Fruit fly (Drosophila melanogaster) whole organism, embryonic: Measurements from ENCODE around the gene Prx4.

Source experiments
- ATbp ChIP-seq: fragments of 200-800 bp; sonication (Bioruptor generic); optimal IDR thresholded peaks from 2 replicates; lab custom pipeline; 2017; ENCODE audit warnings: missing biosample characterization, mild to moderate bottlenecking, missing genetic modification characterization, missing genetic modification reagents
- Atf3 ChIP-seq: fragments of 200-800 bp; sonication (Bioruptor generic); optimal IDR thresholded peaks from 3 replicates; lab custom pipeline; 2016; ENCODE audit warnings: missing biosample characterization, missing genetic modification characterization
- CG10209 ChIP-seq: fragments of 200-800 bp; sonication (Bioruptor generic); optimal IDR thresholded peaks from 3 replicates; lab custom pipeline; 2017; ENCODE audit warnings: missing biosample characterization, mild to moderate bottlenecking, missing genetic modification characterization, missing genetic modification reagents
- CG10959 ChIP-seq: fragments of 200-800 bp; sonication (Bioruptor generic); IDR thresholded peaks from 2 replicates; pipeline ENCODE4 v1.3.6; 2022; ENCODE audit warnings: missing biosample characterization, missing genetic modification characterization
- CG11560 ChIP-seq: fragments of 200-800 bp; sonication (Bioruptor generic); IDR thresholded peaks from 3 replicates; pipeline ENCODE4 v1.3.6; 2022; ENCODE audit warnings: missing biosample characterization, missing genetic modification characterization
- CG12744 ChIP-seq: fragments of 200-800 bp; sonication (Bioruptor generic); optimal IDR thresholded peaks from 2 replicates; lab custom pipeline; 2016; ENCODE audit warnings: missing biosample characterization, missing genetic modification characterization
- CG14710 ChIP-seq: fragments of 200-800 bp; sonication (Bioruptor generic); optimal IDR thresholded peaks from 3 replicates; lab custom pipeline; 2019; ENCODE audit warnings: missing biosample characterization, mild to moderate bottlenecking, missing genetic modification characterization, moderate library complexity
- CG1603 ChIP-seq: fragments of 200-800 bp; sonication (Bioruptor generic); optimal IDR thresholded peaks from 2 replicates; lab custom pipeline; 2019; ENCODE audit warnings: missing biosample characterization, mild to moderate bottlenecking, missing genetic modification characterization, moderate library complexity
- CG17385 ChIP-seq: fragments of 200-800 bp; sonication (Bioruptor generic); optimal IDR thresholded peaks from 3 replicates; lab custom pipeline; 2018; ENCODE audit warnings: missing biosample characterization, mild to moderate bottlenecking, missing genetic modification characterization
- CG17568 ChIP-seq: fragments of 200-800 bp; sonication (Bioruptor generic); optimal IDR thresholded peaks from 2 replicates; lab custom pipeline; 2018; ENCODE audit warnings: missing biosample characterization, mild to moderate bottlenecking, missing genetic modification characterization, moderate library complexity
- CG18262 ChIP-seq: fragments of 200-800 bp; optimal IDR thresholded peaks from 3 replicates; lab custom pipeline; 2019; ENCODE audit warnings: missing biosample characterization, mild to moderate bottlenecking, missing genetic modification characterization, moderate library complexity
- CG1832 ChIP-seq: fragments of 200-800 bp; sonication (Bioruptor generic); optimal IDR thresholded peaks from 2 replicates; lab custom pipeline; 2017; ENCODE audit warnings: missing biosample characterization, mild to moderate bottlenecking, missing genetic modification characterization, inconsistent platforms
- CG30403 ChIP-seq: fragments of 200-800 bp; sonication (Bioruptor generic); optimal IDR thresholded peaks from 3 replicates; lab custom pipeline; 2016; ENCODE audit warnings: missing biosample characterization, missing genetic modification characterization
- CG33557 ChIP-seq: fragments of 200-800 bp; sonication (Bioruptor generic); optimal IDR thresholded peaks from 2 replicates; lab custom pipeline; 2019; ENCODE audit warnings: missing biosample characterization, mild to moderate bottlenecking, missing genetic modification characterization, moderate library complexity
- CG34224 ChIP-seq: fragments of 200-800 bp; sonication (Bioruptor generic); IDR thresholded peaks from 3 replicates; pipeline ENCODE4 v1.3.6; 2022; ENCODE audit warnings: missing biosample characterization, missing genetic modification characterization; ENCODE audit not compliant: partially characterized antibody
- CG4404 ChIP-seq: fragments of 200-800 bp; sonication (Bioruptor generic); IDR thresholded peaks from 2 replicates; pipeline ENCODE4 v1.3.6; 2022; ENCODE audit warnings: missing biosample characterization, missing genetic modification characterization
- CG4820 ChIP-seq: fragments of 200-800 bp; sonication (Bioruptor generic); optimal IDR thresholded peaks from 3 replicates; lab custom pipeline; 2016; ENCODE audit warnings: missing biosample characterization, missing genetic modification characterization
- CG5180 ChIP-seq: fragments of 200-800 bp; sonication (Bioruptor generic); optimal IDR thresholded peaks from 3 replicates; lab custom pipeline; 2017; ENCODE audit warnings: missing biosample characterization, missing genetic modification characterization, mild to moderate bottlenecking, moderate library complexity, missing genetic modification reagents
- CG6175 ChIP-seq: fragments of 200-800 bp; sonication (Bioruptor generic); IDR thresholded peaks from 3 replicates; pipeline ENCODE4 v1.3.6; 2022; ENCODE audit warnings: missing biosample characterization, missing genetic modification characterization
- CG6254 ChIP-seq: fragments of 200-800 bp; sonication (Bioruptor generic); optimal IDR thresholded peaks from 3 replicates; lab custom pipeline; 2017; ENCODE audit warnings: mild to moderate bottlenecking, missing biosample characterization, missing genetic modification reagents, missing genetic modification characterization
- CG6765 ChIP-seq: fragments of 200-800 bp; sonication (Bioruptor generic); optimal IDR thresholded peaks from 3 replicates; lab custom pipeline; 2017; ENCODE audit warnings: missing biosample characterization, mild to moderate bottlenecking, missing genetic modification characterization
- CG9437 ChIP-seq: fragments of 200-800 bp; sonication (Bioruptor generic); optimal IDR thresholded peaks from 2 replicates; lab custom pipeline; 2018; ENCODE audit warnings: missing biosample characterization, mild to moderate bottlenecking, missing genetic modification characterization
- Camta ChIP-seq: fragments of 200-800 bp; sonication (Bioruptor generic); optimal IDR thresholded peaks from 2 replicates; lab custom pipeline; 2016; ENCODE audit warnings: missing biosample characterization, missing genetic modification characterization
- CoRest ChIP-seq: fragments of 200-800 bp; sonication (Bioruptor generic); optimal IDR thresholded peaks from 3 replicates; lab custom pipeline; 2018; ENCODE audit warnings: missing biosample characterization, mild to moderate bottlenecking, missing genetic modification characterization, moderate library complexity
- Dip2 ChIP-seq: fragments of 200-800 bp; sonication (Bioruptor generic); IDR thresholded peaks from 2 replicates; pipeline ENCODE4 v1.3.6; 2022; ENCODE audit warnings: missing biosample characterization, missing genetic modification characterization
- Doc3 ChIP-seq: fragments of 200-800 bp; sonication (Bioruptor generic); IDR thresholded peaks from 3 replicates; pipeline ENCODE4 v1.3.6; 2022; ENCODE audit warnings: missing biosample characterization, missing genetic modification characterization; ENCODE audit not compliant: partially characterized antibody
- HHEX ChIP-seq: fragments of 200-800 bp; sonication (Bioruptor generic); optimal IDR thresholded peaks from 3 replicates; lab custom pipeline; 2017; ENCODE audit warnings: missing biosample characterization, mild to moderate bottlenecking, missing genetic modification characterization, missing genetic modification reagents
- HLH54F ChIP-seq: fragments of 200-800 bp; sonication (Bioruptor generic); optimal IDR thresholded peaks from 3 replicates; lab custom pipeline; 2016; ENCODE audit warnings: missing biosample characterization, missing genetic modification characterization
- Hmr ChIP-seq: fragments of 200-800 bp; sonication (Bioruptor generic); optimal IDR thresholded peaks from 3 replicates; lab custom pipeline; 2017; ENCODE audit warnings: mild to moderate bottlenecking, missing biosample characterization, missing genetic modification reagents, missing genetic modification characterization
- Mrtf ChIP-seq: fragments of 200-800 bp; sonication (Bioruptor generic); IDR thresholded peaks from 3 replicates; pipeline ENCODE4 v1.3.6; 2022; ENCODE audit warnings: missing biosample characterization, missing genetic modification characterization
- Ptx1 ChIP-seq: fragments of 200-800 bp; sonication (Bioruptor generic); IDR thresholded peaks from 2 replicates; pipeline ENCODE4 v1.3.6; 2022; ENCODE audit warnings: missing biosample characterization, missing genetic modification characterization
- Six4 ChIP-seq: fragments of 200-800 bp; sonication (Bioruptor generic); optimal IDR thresholded peaks from 2 replicates; lab custom pipeline; 2016; ENCODE audit warnings: missing biosample characterization, missing genetic modification characterization
- Sox100B ChIP-seq: fragments of 200-800 bp; sonication (Bioruptor generic); optimal IDR thresholded peaks from 3 replicates; lab custom pipeline; 2018; ENCODE audit warnings: missing biosample characterization, mild to moderate bottlenecking, missing genetic modification characterization
- Sry-β ChIP-seq: fragments of 200-800 bp; sonication (Bioruptor generic); optimal IDR thresholded peaks from 2 replicates; lab custom pipeline; 2018; ENCODE audit warnings: missing biosample characterization, mild to moderate bottlenecking, missing genetic modification characterization, moderate library complexity
- bigmax ChIP-seq: fragments of 200-800 bp; sonication (Bioruptor generic); optimal IDR thresholded peaks from 2 replicates; lab custom pipeline; 2018; ENCODE audit warnings: missing biosample characterization, mild to moderate bottlenecking, missing genetic modification characterization
- bowl ChIP-seq: fragments of 200-800 bp; sonication (Bioruptor generic); IDR thresholded peaks from 2 replicates; pipeline ENCODE4 v1.3.6; 2022; ENCODE audit warnings: missing biosample characterization, missing genetic modification characterization
- br ChIP-seq: fragments of >200 bp; optimal IDR thresholded peaks from 2 replicates; lab custom pipeline; 2017
- cwo ChIP-seq: fragments of 200-800 bp; sonication (Bioruptor generic); optimal IDR thresholded peaks from 3 replicates; lab custom pipeline; 2017; ENCODE audit warnings: missing biosample characterization, missing genetic modification characterization, mild to moderate bottlenecking, moderate library complexity, missing genetic modification reagents
- fd3F ChIP-seq: fragments of 200-800 bp; sonication (Bioruptor generic); optimal IDR thresholded peaks from 2 replicates; lab custom pipeline; 2018; ENCODE audit warnings: missing biosample characterization, mild to moderate bottlenecking, missing genetic modification characterization, moderate library complexity
- jigr1 ChIP-seq: fragments of 200-800 bp; sonication (Bioruptor generic); IDR thresholded peaks from 3 replicates; pipeline ENCODE4 v1.3.6; 2022; ENCODE audit warnings: missing biosample characterization, missing genetic modification characterization
- odd ChIP-seq: fragments of 200-800 bp; sonication (Bioruptor generic); optimal IDR thresholded peaks from 2 replicates; lab custom pipeline; 2017; ENCODE audit warnings: missing biosample characterization, mild to moderate bottlenecking, missing genetic modification characterization
- phol ChIP-seq: fragments of 200-800 bp; sonication (Bioruptor generic); optimal IDR thresholded peaks from 3 replicates; lab custom pipeline; 2018; ENCODE audit warnings: missing biosample characterization, mild to moderate bottlenecking, missing genetic modification characterization, moderate library complexity
- prd ChIP-seq, 3 experiments: fragments of >200 bp in 2 of 3; fragments of 200-800 bp in 1 of 3; sonication (Bioruptor generic) in 1 of 3; optimal IDR thresholded peaks in 2 of 3; IDR thresholded peaks in 1 of 3; 2 replicates in 2 of 3; 3 replicates in 1 of 3; pipeline versions ENCODE4 v1.3.6 to Lab custom; 2017 to 2022; ENCODE audit warnings: missing biosample characterization in 1 of 3, missing genetic modification characterization in 1 of 3
- seq ChIP-seq: fragments of 200-800 bp; sonication (Bioruptor generic); IDR thresholded peaks from 2 replicates; pipeline ENCODE4 v1.3.6; 2022; ENCODE audit warnings: missing biosample characterization, missing genetic modification characterization
- slbo ChIP-seq: fragments of 200-800 bp; sonication (Bioruptor generic); IDR thresholded peaks from 2 replicates; pipeline ENCODE4 v1.3.6; 2022; ENCODE audit warnings: missing biosample characterization, missing genetic modification characterization
- stc ChIP-seq: fragments of 200-800 bp; sonication (Bioruptor generic); IDR thresholded peaks from 2 replicates; pipeline ENCODE4 v1.3.6; 2022; ENCODE audit warnings: missing biosample characterization, missing genetic modification characterization
- twi ChIP-seq: fragments of 200-800 bp; optimal IDR thresholded peaks from 2 replicates; lab custom pipeline; 2019; ENCODE audit warnings: missing biosample characterization, mild to moderate bottlenecking, missing genetic modification characterization, moderate library complexity
- wor ChIP-seq: fragments of 200-800 bp; sonication (Bioruptor generic); IDR thresholded peaks from 2 replicates; pipeline ENCODE4 v1.3.6; 2022; ENCODE audit warnings: missing biosample characterization, missing genetic modification characterization

Prx4 gene

DNA sequence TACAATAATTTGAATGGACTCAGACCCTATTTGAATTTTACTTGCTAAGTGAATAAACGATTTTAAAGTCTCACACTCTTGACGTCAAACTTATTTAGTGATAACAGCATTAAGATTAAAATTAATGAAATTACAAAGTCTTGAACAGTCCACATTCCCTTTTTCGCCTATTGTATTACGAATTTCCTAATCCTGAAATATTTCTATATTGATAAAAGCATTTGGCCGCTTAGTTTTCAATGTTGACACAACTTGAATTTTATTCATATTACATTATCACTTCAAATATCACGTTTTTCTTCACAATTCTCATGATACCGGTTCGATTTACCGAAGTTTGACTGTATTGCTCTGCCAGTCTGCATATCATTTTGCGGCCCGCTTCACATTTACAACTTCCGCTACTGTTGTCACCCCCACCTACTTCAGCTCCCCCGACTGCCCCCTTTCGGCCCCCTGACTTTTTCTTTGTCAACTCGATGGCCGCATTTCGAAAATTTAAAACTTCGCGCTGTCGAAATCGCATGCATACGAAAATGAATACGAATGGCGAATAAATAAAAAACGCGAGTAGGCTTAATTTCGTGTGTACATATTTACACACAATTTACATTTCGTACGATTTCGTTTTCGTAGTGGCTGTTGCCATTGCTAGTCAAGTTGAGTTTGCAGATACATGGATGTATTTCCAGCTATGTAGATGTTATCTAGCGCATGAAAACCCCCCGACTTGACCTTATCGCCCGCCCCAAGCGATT, 36.4 kb downstream of the Prx4 start (continued):
- TF ChIP-seq CG12744 = no peak
- no peak for TF ChIP-seq CG34224 (GFP tag; lab: Robert Waterston, UW)
- TF ChIP-seq stc = 0 out of 2 replicates have a peak, but pooled peaks have one; percentile 56
- TF ChIP-seq HLH54F (GFP tag; lab: Kevin White, UChicago) = peak; percentile 8
- peak; percentile 14 for TF ChIP-seq CG1603
- no peak for TF ChIP-seq Camta (GFP tag; lab: Kevin White, UChicago)
- TF ChIP-seq twi (tag; lab: Kevin White, UChicago) = no peak
- TF ChIP-seq odd (GFP tag; lab: Kevin White, UChicago) = peak; percentile 33
- TF ChIP-seq Hmr (GFP tag; lab: Kevin White, UChicago) = peak; percentile 69
- peak; percentile 51 for TF ChIP-seq ATbp
- peak; percentile 1 for TF ChIP-seq CG14710
- TF ChIP-seq CG9437 (GFP tag; lab: Kevin White, UChicago) = peak; percentile 36
- TF ChIP-seq CoRest (tag; lab: Kevin White, UChicago) = peak; percentile 69
- TF ChIP-seq CG4820 (GFP tag; lab: Kevin White, UChicago) = peak; percentile 7
- TF ChIP-seq CG6175 (GFP tag; lab: Robert Waterston, UW) = no peak
- no peak for TF ChIP-seq wor (GFP tag; lab: Robert Waterston, UW)
- no peak for TF ChIP-seq CG5180
- peak; percentile 20 for TF ChIP-seq Six4
- TF ChIP-seq CG6254 = no peak
- no peak for TF ChIP-seq CG4404 (GFP tag; lab: Robert Waterston, UW)
- peak; percentile 21 for TF ChIP-seq cwo (GFP tag; lab: Kevin White, UChicago)
- TF ChIP-seq Sox100B = peak; percentile 52
- peak; percentile 10 for TF ChIP-seq CG17385 (GFP tag; lab: Kevin White, UChicago)
- TF ChIP-seq slbo = peak; percentile 22; the same call in 1 of the 2 replicates
- peak; percentile 15 for TF ChIP-seq CG17568 (GFP tag; lab: Kevin White, UChicago)
- 0 out of 2 replicates have a peak, but pooled peaks have one; percentile 41 for TF ChIP-seq seq (GFP tag; lab: Robert Waterston, UW)
- TF ChIP-seq CG11560 (tag; lab: Robert Waterston, UW) = no peak
- peak; percentile 46 for TF ChIP-seq phol (tag; lab: Kevin White, UChicago)
- TF ChIP-seq CG1832 (GFP tag; lab: Kevin White, UChicago) = no peak
- no peak for TF ChIP-seq Atf3 (GFP tag; lab: Kevin White, UChicago)
- TF ChIP-seq CG10959 (GFP tag; lab: Robert Waterston, UW) = no peak
- peak; percentile 52 for TF ChIP-seq CG18262 (tag; lab: Kevin White, UChicago)
- no peak for TF ChIP-seq CG33557
- no peak for TF ChIP-seq Mrtf (GFP tag; lab: Robert Waterston, UW)
- no peak for TF ChIP-seq bowl (GFP tag; lab: Robert Waterston, UW)
- peak; percentile 35 for TF ChIP-seq fd3F
- no peak for TF ChIP-seq jigr1 (GFP tag; lab: Robert Waterston, UW)
- no peak for TF ChIP-seq br (lab: Kevin White, UChicago)
- no peak for TF ChIP-seq Sry-β
- TF ChIP-seq Ptx1 = peak; percentile 37; the same call in 1 of the 2 replicates
- TF ChIP-seq Dip2 (GFP tag; lab: Robert Waterston, UW) = no peak
- TF ChIP-seq bigmax (GFP tag; lab: Kevin White, UChicago) = no peak
- peak; percentile 50 for TF ChIP-seq CG30403 (GFP tag; lab: Kevin White, UChicago)
- peak; percentile 47 for TF ChIP-seq CG10209 (GFP tag; lab: Kevin White, UChicago)
- TF ChIP-seq CG6765 (GFP tag; lab: Kevin White, UChicago) = peak; percentile 68
- TF ChIP-seq prd (optimal IDR thresholded peaks at IDR 0.05; lab: Kevin White, UChicago) = no peak
- TF ChIP-seq prd (GFP tag; IDR thresholded peaks at IDR 0.05; lab: Robert Waterston, UW) = peak; percentile 25; the same call in 1 of the 3 replicates
- TF ChIP-seq Doc3 = no peak
- TF ChIP-seq HHEX = peak; percentile 67
